Worm (Caenorhabditis elegans) whole organism, L4/young adult: Measurements from ENCODE around the gene lec-5.

Experiments used
- W03F9.2 ChIP-seq: fragments of 150-350 bp; optimal IDR thresholded peaks from 2 replicates; lab custom pipeline; 2014; ENCODE audit warnings: missing biosample characterization, missing genetic modification characterization
- dao-5 ChIP-seq: sonication (generic microtip); optimal IDR thresholded peaks from 2 replicates; lab custom pipeline; 2016; ENCODE audit warnings: missing genotype, missing genetic modification characterization, moderate library complexity, missing compliant biosample characterization

DNA sequence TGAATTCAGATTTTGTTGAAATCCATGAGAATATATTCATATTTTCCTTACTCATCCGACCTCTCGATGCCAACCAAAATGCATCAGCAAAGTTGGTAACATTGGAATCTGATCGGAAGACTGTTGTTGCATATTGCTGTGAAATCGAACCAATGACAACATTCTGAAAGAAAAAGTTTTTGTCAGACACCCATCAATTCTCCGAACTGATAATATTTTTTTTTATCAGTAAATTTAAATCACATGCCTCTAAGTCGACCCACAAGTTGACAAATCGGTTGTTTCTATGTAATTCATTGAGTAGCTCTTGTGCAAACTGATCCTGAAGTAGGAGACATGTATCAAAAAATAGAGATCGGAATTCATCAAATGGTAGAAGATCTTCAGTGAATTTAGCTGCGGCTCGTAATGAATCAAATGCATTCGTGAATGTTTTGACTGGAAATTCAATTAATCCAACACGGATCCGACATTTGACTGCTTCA lies 10.9 kb downstream of the lec-5 start, which contains the start of gene col-74:
- TF ChIP-seq W03F9.2 (tag; lab: Kevin White, UChicago) (no peak), dao-5 (no peak)
